Worm (Caenorhabditis elegans): ENCODE data around the gene nxf-2.

- TF ChIP-seq sea-2 (GFP tag; IDR thresholded peaks at IDR 0.05) (no peak), nhr-27 (tag; optimal IDR thresholded peaks at IDR 0.05) (no peak)
Measured at ce11 chrV:14433584-14433983, 15.9 kb upstream of the nxf-2 start.
